Worm (Caenorhabditis elegans) whole organism, L4 larva: ENCODE measurements around the gene fbxb-74.

ENCODE experiments used
- F10B5.3 ChIP-seq: sonication (generic microtip); optimal IDR thresholded peaks from 2 replicates; lab custom pipeline; 2016; ENCODE audit warnings: mild to moderate bottlenecking, missing genetic modification characterization, missing compliant biosample characterization
- R02D3.7 ChIP-seq: fragments of 150-350 bp; sonication (generic microtip); optimal IDR thresholded peaks from 3 replicates; lab custom pipeline; 2014; ENCODE audit warnings: missing biosample characterization, missing genetic modification characterization
- aha-1 ChIP-seq: fragments of 150-350 bp; peaks from one replicate; lab custom pipeline; 2014; ENCODE audit warnings: missing biosample characterization, missing genetic modification characterization
- egl-43 ChIP-seq: fragments of 200-800 bp; sonication (Bioruptor generic); IDR thresholded peaks from 2 replicates; pipeline ENCODE4 v1.3.6; 2022; ENCODE audit warnings: missing genetic modification reagents, missing genetic modification characterization, missing compliant biosample characterization
- gei-8 ChIP-seq: fragments of 200-800 bp; sonication (Bioruptor generic); optimal IDR thresholded peaks from 2 replicates; lab custom pipeline; 2018; ENCODE audit warnings: mild to moderate bottlenecking, missing genetic modification characterization, missing compliant biosample characterization
- hlh-30 ChIP-seq: sonication (generic microtip); optimal IDR thresholded peaks from 2 replicates; lab custom pipeline; 2017; ENCODE audit warnings: antibody characterized with exemption, mild to moderate bottlenecking, missing genetic modification characterization, missing compliant biosample characterization; ENCODE audit not compliant: insufficient read depth
- nhr-77 ChIP-seq: fragments of 150-350 bp; optimal IDR thresholded peaks from 2 replicates; lab custom pipeline; 2014; ENCODE audit warnings: missing biosample characterization, missing genetic modification characterization
- pqm-1 ChIP-seq: sonication (generic microtip); optimal IDR thresholded peaks from 2 replicates; lab custom pipeline; 2017; ENCODE audit warnings: missing biosample characterization, missing genetic modification characterization
- snpc-4 ChIP-seq: fragments of 150-350 bp; optimal IDR thresholded peaks from 2 replicates; lab custom pipeline; 2014; ENCODE audit warnings: missing biosample characterization, missing genetic modification characterization

DNA sequence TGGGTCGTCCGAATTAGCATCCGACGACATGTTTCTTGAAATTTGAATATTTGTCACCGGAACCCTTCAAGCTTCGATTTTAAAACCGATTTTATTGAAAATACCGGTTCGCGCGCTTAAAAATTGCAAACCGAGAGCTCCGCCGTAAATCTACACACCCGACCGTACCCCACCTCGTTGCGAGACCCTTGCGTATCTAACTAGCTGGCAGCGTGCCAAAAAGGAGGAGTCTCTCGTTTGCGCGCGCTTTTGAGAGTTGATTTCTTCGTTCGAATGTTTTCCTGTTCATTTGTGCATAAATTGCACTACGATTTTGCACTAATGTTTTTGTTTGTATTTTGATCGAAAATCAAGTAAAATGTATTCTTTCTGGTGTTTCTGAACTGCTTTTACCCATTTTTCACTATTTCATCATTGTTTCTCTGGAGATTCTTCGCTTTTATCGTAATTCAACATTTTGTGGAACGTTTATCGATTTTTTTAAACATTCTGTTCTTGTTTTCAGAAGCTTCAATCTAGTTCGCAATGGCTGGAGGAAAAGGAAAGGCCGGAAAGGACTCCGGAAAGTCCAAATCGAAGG is 6.7 kb upstream of the fbxb-74 start, which contains the start of the genes wapl-1 and htz-1:
- TF ChIP-seq egl-43 (GFP tag; lab: Robert Waterston, UW) (peak; percentile 85), F10B5.3 (peak; percentile 67), nhr-77 (tag; lab: Kevin White, UChicago) (peak; percentile 91), snpc-4 (tag; lab: Kevin White, UChicago) (no peak), pqm-1 (tag; lab: Kevin White, UChicago) (no peak), gei-8 (GFP tag; lab: Kevin White, UChicago) (peak; percentile 31), aha-1 (tag; lab: Kevin White, UChicago) (peak; percentile 100), R02D3.7 (peak; percentile 93), hlh-30 (tag; lab: Kevin White, UChicago) (peak; percentile 93)
